Worm (Caenorhabditis elegans): ENCODE measurements around the gene C18A3.7.

Gene C18A3.7

DNA sequence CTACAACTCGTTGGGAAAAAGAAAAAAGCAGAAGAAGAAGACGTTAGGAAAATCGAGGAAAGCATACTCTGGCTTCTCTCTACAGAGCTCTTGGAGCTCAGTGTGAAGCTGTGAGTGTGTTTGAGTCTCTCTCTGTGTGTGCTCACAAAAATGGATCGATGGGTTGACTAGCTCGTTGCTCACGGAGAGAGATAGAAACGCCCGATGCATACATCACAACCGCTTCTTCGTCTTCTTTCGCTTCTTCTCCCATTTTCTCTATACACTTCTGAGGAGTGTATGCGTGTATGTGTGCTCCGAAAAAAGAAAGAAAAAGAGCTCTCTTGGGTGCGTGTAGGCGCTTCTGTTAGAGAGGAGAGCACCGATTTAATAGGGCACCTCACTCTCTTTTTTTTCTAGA lies 5.1 kb downstream of the C18A3.7 start (continued):
- TF ChIP-seq lin-13 (GFP tag; optimal IDR thresholded peaks at IDR 0.05) (no peak), vab-7 (GFP tag; IDR thresholded peaks at IDR 0.05) (peak; percentile 35; the same call in 1 of the 2 replicates), ceh-82 (tag; optimal IDR thresholded peaks at IDR 0.05) (no peak), mdl-1 (tag; optimal IDR thresholded peaks at IDR 0.05) (peak in 1 of 2 experiments; percentile 47), nhr-11 (tag; optimal IDR thresholded peaks at IDR 0.05) (peak; percentile 57), ztf-7 (tag; optimal IDR thresholded peaks at IDR 0.05) (no peak), nhr-42 (GFP tag; IDR thresholded peaks at IDR 0.05) (no peak), T20F7.1 (GFP tag; optimal IDR thresholded peaks at IDR 0.05) (no peak), nhr-41 (GFP tag; IDR thresholded peaks at IDR 0.05) (no peak), lin-1 (GFP tag; IDR thresholded peaks at IDR 0.05) (no peak), T26A8.4 (GFP tag; IDR thresholded peaks at IDR 0.05) (no peak), lir-3 (tag; optimal IDR thresholded peaks at IDR 0.05) (no peak), aha-1 (tag) (peak; percentile 75), lsy-2 (tag; optimal IDR thresholded peaks at IDR 0.05) (peak; percentile 70 to 71), nhr-25 (tag; optimal IDR thresholded peaks at IDR 0.05; ENCODE audit: borderline replicate concordance, insufficient read depth) (no peak), nhr-77 (tag; optimal IDR thresholded peaks at IDR 0.05) (no peak), spr-1 (tag; optimal IDR thresholded peaks at IDR 0.05) (no peak), Y105C5A.15 (GFP tag; IDR thresholded peaks at IDR 0.05) (no peak), skn-1 (tag; optimal IDR thresholded peaks at IDR 0.05) (no peak), D1046.2 (GFP tag; IDR thresholded peaks at IDR 0.05) (no peak), Y48G9A.11 (GFP tag; IDR thresholded peaks at IDR 0.05) (no peak), mep-1 (tag; optimal IDR thresholded peaks at IDR 0.05) (peak; percentile 86), arid-1 (GFP tag; conservative IDR thresholded peaks at IDR 0.05) (no peak), duxl-1 (tag; optimal IDR thresholded peaks at IDR 0.05; ENCODE audit: poor library complexity) (no peak), zip-11 (GFP tag; IDR thresholded peaks at IDR 0.05) (no peak), gei-8 (GFP tag; optimal IDR thresholded peaks at IDR 0.05) (no peak), ctbp-1 (GFP tag; IDR thresholded peaks at IDR 0.05) (peak; percentile 73), daf-8 (GFP tag; IDR thresholded peaks at IDR 0.05) (no peak), mxl-2 (GFP tag; conservative IDR thresholded peaks at IDR 0.05) (no peak), F10B5.3 (tag; optimal IDR thresholded peaks at IDR 0.05) (no peak), hlh-11 (tag; optimal IDR thresholded peaks at IDR 0.05) (no peak), lin-39 (tag; optimal IDR thresholded peaks at IDR 0.05) (no peak), ceh-44 (GFP tag; IDR thresholded peaks at IDR 0.05) (no peak), rbr-2 (tag; optimal IDR thresholded peaks at IDR 0.05) (peak; percentile 84), set-16 (GFP tag; IDR thresholded peaks at IDR 0.05) (no peak), hlh-30 (tag; optimal IDR thresholded peaks at IDR 0.05; ENCODE audit: insufficient read depth) (no peak), spr-3 (GFP tag; optimal IDR thresholded peaks at IDR 0.05) (no peak), snpc-1.2 (GFP tag; IDR thresholded peaks at IDR 0.05) (no peak), ceh-20 (GFP tag; IDR thresholded peaks at IDR 0.05) (peak; percentile 46; the same call in 1 of the 2 replicates), hmg-1.1 (GFP tag; IDR thresholded peaks at IDR 0.05) (peak; percentile 86), nhr-111 (GFP tag; optimal IDR thresholded peaks at IDR 0.05) (no peak), dpl-1 (GFP tag; optimal IDR thresholded peaks at IDR 0.05) (peak; percentile 15), egl-27 (tag; optimal IDR thresholded peaks at IDR 0.05) (no peak), unc-62 (GFP tag; optimal IDR thresholded peaks at IDR 0.05 in 1 of 2) (peak in 1 of 2 experiments; percentile 75), unc-62 (tag; optimal IDR thresholded peaks at IDR 0.05) (no peak), ceh-32 (tag; optimal IDR thresholded peaks at IDR 0.05; ENCODE audit: poor library complexity) (no peak), ZK546.5 (tag; optimal IDR thresholded peaks at IDR 0.05) (no peak), saeg-2 (GFP tag; IDR thresholded peaks at IDR 0.05) (no peak), fkh-10 (GFP tag; optimal IDR thresholded peaks at IDR 0.05) (peak; percentile 84), R02D3.7 (tag; optimal IDR thresholded peaks at IDR 0.05) (no peak), hif-1 (tag; optimal IDR thresholded peaks at IDR 0.05) (peak in 1 of 2 experiments; percentile 37), daf-19 (GFP tag; conservative IDR thresholded peaks at IDR 0.05) (peak; percentile 56; the same call in 1 of the 2 replicates)
